Fruit fly (Drosophila melanogaster): ENCODE results near the gene CG10274.
"Not testable (repeated sequence)": the region's sequence is repeated elsewhere in the genome, so short reads cannot be mapped to it uniquely, and the experiment has no call there.

DNA sequence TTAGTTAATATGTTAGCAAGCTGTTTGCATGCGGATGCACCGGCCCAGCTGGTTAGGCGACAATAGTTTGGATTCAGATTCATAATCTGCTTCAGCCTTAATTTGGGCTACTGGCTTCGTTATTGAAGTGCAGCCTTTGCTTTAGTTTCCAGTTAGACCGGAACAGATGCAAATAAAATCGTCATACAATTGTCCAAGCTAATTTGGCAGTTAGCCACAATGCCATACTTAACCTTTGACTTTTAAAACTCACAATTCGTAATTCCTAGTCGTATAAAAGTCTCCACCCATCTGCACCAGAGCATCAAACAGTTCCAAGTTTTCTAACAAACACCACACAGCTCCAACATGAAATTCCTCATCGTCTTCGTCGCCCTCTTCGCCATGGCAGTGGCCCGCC is 35.3 kb downstream of the CG10274 start, which contains the start of gene Lcp65Ab2:
- not testable (repeated sequence) for TF ChIP-seq usp (GFP tag; optimal IDR thresholded peaks at IDR 0.05); CG8478 (optimal IDR thresholded peaks at IDR 0.05); psq (optimal IDR thresholded peaks at IDR 0.05); EcR (GFP tag; optimal IDR thresholded peaks at IDR 0.05); Dll (optimal IDR thresholded peaks at IDR 0.05)
